Worm (Caenorhabditis elegans) whole organism, young adult: ENCODE data around the gene K05F1.14.

ENCODE experiments used
- F22D6.2 ChIP-seq: sonication (generic microtip); optimal IDR thresholded peaks from 2 replicates; lab custom pipeline; 2016; ENCODE audit warnings: mild to moderate bottlenecking, missing genetic modification characterization, missing compliant biosample characterization
- ceh-79 ChIP-seq: sonication (generic microtip); optimal IDR thresholded peaks from 2 replicates; lab custom pipeline; 2017; ENCODE audit warnings: mild to moderate bottlenecking, missing genetic modification characterization, missing compliant biosample characterization
- efl-1 ChIP-seq: fragments of 150-350 bp; optimal IDR thresholded peaks from 2 replicates; lab custom pipeline; 2014; ENCODE audit warnings: missing biosample characterization, missing genetic modification reagents, missing genetic modification characterization
- hsf-1 ChIP-seq: fragments of 200-800 bp; sonication (Bioruptor generic); IDR thresholded peaks from 2 replicates; pipeline ENCODE4 v1.3.6; 2022; ENCODE audit warnings: missing genetic modification reagents, missing genetic modification characterization, missing compliant biosample characterization
- nhr-120 ChIP-seq: fragments of 200-800 bp; sonication (Bioruptor generic); IDR thresholded peaks from 2 replicates; pipeline ENCODE4 v1.3.6; 2022; ENCODE audit warnings: missing genetic modification characterization, missing compliant biosample characterization
- rcor-1 ChIP-seq: fragments of 200-800 bp; sonication (Bioruptor generic); IDR thresholded peaks from 2 replicates; pipeline ENCODE4 v1.3.6; 2022; ENCODE audit warnings: missing genetic modification reagents, missing genetic modification characterization, missing compliant biosample characterization

- TF ChIP-seq F22D6.2 (tag; lab: Kevin White, UChicago) (no peak), nhr-120 (GFP tag; lab: Robert Waterston, UW) (no peak), hsf-1 (no peak), efl-1 (GFP tag; lab: Kevin White, UChicago) (no peak), rcor-1 (GFP tag; lab: Robert Waterston, UW) (no peak), ceh-79 (tag; lab: Kevin White, UChicago) (no peak)
Measured at ce11 chrII:5748395-5748794, 44.0 kb downstream of the K05F1.14 start.
